Worm (Caenorhabditis elegans) whole organism, young adult: ENCODE results near the gene F14H12.17.

ENCODE experiments used
- B0261.1 ChIP-seq: sonication (generic microtip); optimal IDR thresholded peaks from 2 replicates; lab custom pipeline; 2016; ENCODE audit warnings: mild to moderate bottlenecking, missing genetic modification characterization, moderate library complexity, missing compliant biosample characterization
- F10E7.11 ChIP-seq: sonication (generic microtip); optimal IDR thresholded peaks from 2 replicates; lab custom pipeline; 2017; ENCODE audit warnings: mild to moderate bottlenecking, missing genetic modification characterization, moderate library complexity, missing compliant biosample characterization
- F39B2.1 ChIP-seq: fragments of 200-800 bp; sonication (Bioruptor generic); IDR thresholded peaks from 2 replicates; pipeline ENCODE4 v1.3.6; 2022; ENCODE audit warnings: missing genetic modification reagents, missing genetic modification characterization, missing compliant biosample characterization
- F49E8.2 ChIP-seq: sonication (generic microtip); optimal IDR thresholded peaks from 3 replicates; lab custom pipeline; 2017; ENCODE audit warnings: missing genetic modification characterization, mild to moderate bottlenecking, missing compliant biosample characterization, antibody characterized with exemption, moderate library complexity; ENCODE audit not compliant: insufficient read depth
- F52B5.7 ChIP-seq: sonication (generic microtip); optimal IDR thresholded peaks from 2 replicates; lab custom pipeline; 2016; ENCODE audit warnings: mild to moderate bottlenecking, missing genetic modification characterization, missing compliant biosample characterization
- F57A8.1 ChIP-seq: fragments of 200-800 bp; sonication (Bioruptor generic); optimal IDR thresholded peaks from 2 replicates; lab custom pipeline; 2018; ENCODE audit warnings: mild to moderate bottlenecking, missing genetic modification characterization, moderate library complexity, missing compliant biosample characterization
- Y79H2A.3 ChIP-seq: fragments of 200-800 bp; sonication (Bioruptor generic); conservative IDR thresholded peaks from 2 replicates; pipeline ENCODE4 v1.3.6; 2022; ENCODE audit warnings: missing genetic modification reagents, missing genetic modification characterization, missing compliant biosample characterization
- aptf-3 ChIP-seq: fragments of 200-800 bp; sonication (Bioruptor generic); IDR thresholded peaks from 2 replicates; pipeline ENCODE4 v1.3.6; 2022; ENCODE audit warnings: missing genetic modification characterization, missing compliant biosample characterization
- athp-1 ChIP-seq: sonication (generic microtip); optimal IDR thresholded peaks from 2 replicates; lab custom pipeline; 2017; ENCODE audit warnings: mild to moderate bottlenecking, missing genetic modification characterization, missing compliant biosample characterization
- attf-6 ChIP-seq: fragments of 200-800 bp; sonication (Bioruptor generic); IDR thresholded peaks from 2 replicates; pipeline ENCODE4 v1.3.6; 2022; ENCODE audit warnings: missing genetic modification reagents, missing genetic modification characterization, missing compliant biosample characterization
- bed-1 ChIP-seq: fragments of 200-800 bp; sonication (Bioruptor generic); IDR thresholded peaks from 2 replicates; pipeline ENCODE4 v1.3.6; 2022; ENCODE audit warnings: missing genetic modification reagents, missing genetic modification characterization, missing compliant biosample characterization
- ccch-3 ChIP-seq: fragments of 200-800 bp; sonication (Bioruptor generic); optimal IDR thresholded peaks from 2 replicates; lab custom pipeline; 2018; ENCODE audit warnings: mild to moderate bottlenecking, missing genetic modification characterization, missing compliant biosample characterization
- ceh-100 ChIP-seq: fragments of 200-800 bp; sonication (Bioruptor generic); IDR thresholded peaks from 2 replicates; pipeline ENCODE4 v1.3.6; 2022; ENCODE audit warnings: missing genetic modification reagents, missing genetic modification characterization, missing compliant biosample characterization
- ceh-27 ChIP-seq: fragments of 200-800 bp; sonication (Bioruptor generic); optimal IDR thresholded peaks from 2 replicates; lab custom pipeline; 2018; ENCODE audit warnings: mild to moderate bottlenecking, missing genetic modification characterization, moderate library complexity, missing compliant biosample characterization
- ceh-40 ChIP-seq: fragments of 200-800 bp; sonication (Bioruptor generic); IDR thresholded peaks from 2 replicates; pipeline ENCODE4 v1.3.6; 2022; ENCODE audit warnings: missing genetic modification characterization, missing compliant biosample characterization
- die-1 ChIP-seq: sonication (generic microtip); optimal IDR thresholded peaks from 2 replicates; lab custom pipeline; 2016; ENCODE audit warnings: missing genotype, mild to moderate bottlenecking, missing genetic modification characterization, missing compliant biosample characterization
- dpl-1 ChIP-seq: fragments of 150-350 bp; optimal IDR thresholded peaks from 2 replicates; lab custom pipeline; 2014; ENCODE audit warnings: missing biosample characterization, missing genetic modification reagents, missing genetic modification characterization
- egl-18 ChIP-seq: fragments of 200-800 bp; sonication (Bioruptor generic); IDR thresholded peaks from 2 replicates; pipeline ENCODE4 v1.3.6; 2022; ENCODE audit warnings: missing genetic modification reagents, missing genetic modification characterization, missing compliant biosample characterization
- ets-4 ChIP-seq: fragments of 200-800 bp; sonication (Bioruptor generic); optimal IDR thresholded peaks from 2 replicates; lab custom pipeline; 2018; ENCODE audit warnings: mild to moderate bottlenecking, missing genetic modification characterization, missing compliant biosample characterization
- hlh-26 ChIP-seq: fragments of 200-800 bp; sonication (Bioruptor generic); conservative IDR thresholded peaks from 2 replicates; pipeline ENCODE4 v1.3.6; 2022; ENCODE audit warnings: missing genetic modification reagents, missing genetic modification characterization, missing compliant biosample characterization
- hmg-20 ChIP-seq: fragments of 200-800 bp; sonication (Bioruptor generic); IDR thresholded peaks from 2 replicates; pipeline ENCODE4 v1.3.6; 2022; ENCODE audit warnings: missing genetic modification reagents, missing genetic modification characterization, missing compliant biosample characterization
- hsf-1 ChIP-seq: fragments of 200-800 bp; sonication (Bioruptor generic); IDR thresholded peaks from 2 replicates; pipeline ENCODE4 v1.3.6; 2022; ENCODE audit warnings: missing genetic modification reagents, missing genetic modification characterization, missing compliant biosample characterization
- lin-35 ChIP-seq, 3 experiments: fragments of 150-350 bp in 2 of 3; sonication (generic microtip) in 1 of 3; optimal IDR thresholded peaks; 2 replicates each; lab custom pipeline; 2014 to 2018; ENCODE audit warnings: missing biosample characterization in 3 of 3, missing genetic modification characterization in 3 of 3, missing genetic modification reagents in 3 of 3
- madf-3 ChIP-seq: fragments of 200-800 bp; sonication (Bioruptor generic); IDR thresholded peaks from 2 replicates; pipeline ENCODE4 v1.3.6; 2022; ENCODE audit warnings: missing genetic modification reagents, missing genetic modification characterization, missing compliant biosample characterization
- madf-8 ChIP-seq: fragments of 200-800 bp; sonication (Bioruptor generic); conservative IDR thresholded peaks from 2 replicates; pipeline ENCODE4 v1.3.6; 2022; ENCODE audit warnings: missing genetic modification reagents, missing genetic modification characterization, missing compliant biosample characterization
- nfya-1 ChIP-seq: sonication (generic microtip); optimal IDR thresholded peaks from 2 replicates; lab custom pipeline; 2017; ENCODE audit warnings: antibody characterized with exemption, missing compliant biosample characterization, missing genetic modification characterization, borderline replicate concordance; ENCODE audit not compliant: insufficient read depth
- nhr-80 ChIP-seq: sonication (generic microtip); optimal IDR thresholded peaks from 2 replicates; lab custom pipeline; 2016; ENCODE audit warnings: missing genetic modification characterization, missing compliant biosample characterization
- pbrm-1 ChIP-seq: fragments of 200-800 bp; sonication (Bioruptor generic); IDR thresholded peaks from 2 replicates; pipeline ENCODE4 v1.3.6; 2022; ENCODE audit warnings: missing genetic modification reagents, missing genetic modification characterization, missing compliant biosample characterization
- rcor-1 ChIP-seq: fragments of 200-800 bp; sonication (Bioruptor generic); IDR thresholded peaks from 2 replicates; pipeline ENCODE4 v1.3.6; 2022; ENCODE audit warnings: missing genetic modification reagents, missing genetic modification characterization, missing compliant biosample characterization
- snpc-4 ChIP-seq, 5 experiments: fragments of 150-350 bp in 1 of 5; sonication (generic microtip) in 4 of 5; optimal IDR thresholded peaks; 2 replicates each; lab custom pipeline; 2014 to 2018; ENCODE audit warnings: missing genetic modification characterization in 5 of 5, missing biosample characterization in 3 of 5, antibody characterized with exemption in 2 of 5, mild to moderate bottlenecking in 2 of 5, missing compliant biosample characterization in 2 of 5, missing genotype in 2 of 5, moderate library complexity in 2 of 5, missing genetic modification reagents in 1 of 5
- unc-130 ChIP-seq: sonication (generic microtip); optimal IDR thresholded peaks from 2 replicates; lab custom pipeline; 2016; ENCODE audit warnings: missing genetic modification reagents, missing genetic modification characterization, missing compliant biosample characterization
- zfh-2 ChIP-seq: fragments of 200-800 bp; sonication (Bioruptor generic); conservative IDR thresholded peaks from 2 replicates; pipeline ENCODE4 v1.3.6; 2022; ENCODE audit warnings: missing genetic modification reagents, missing genetic modification characterization, missing compliant biosample characterization
- zim-3 ChIP-seq: sonication (generic microtip); optimal IDR thresholded peaks from 2 replicates; lab custom pipeline; 2017; ENCODE audit warnings: mild to moderate bottlenecking, missing genetic modification characterization, moderate library complexity, missing compliant biosample characterization
- ztf-26 ChIP-seq: sonication (generic microtip); optimal IDR thresholded peaks from 2 replicates; lab custom pipeline; 2017; ENCODE audit warnings: missing genetic modification characterization, missing compliant biosample characterization
- ztf-28 ChIP-seq: fragments of 200-800 bp; sonication (Bioruptor generic); IDR thresholded peaks from 2 replicates; pipeline ENCODE4 v1.3.6; 2022; ENCODE audit warnings: missing genetic modification reagents, missing genetic modification characterization, missing compliant biosample characterization
- ztf-6 ChIP-seq: fragments of 200-800 bp; sonication (Bioruptor generic); IDR thresholded peaks from 2 replicates; pipeline ENCODE4 v1.3.6; 2022; ENCODE audit warnings: missing genetic modification reagents, missing genetic modification characterization, missing compliant biosample characterization

The F14H12.17 gene

DNA sequence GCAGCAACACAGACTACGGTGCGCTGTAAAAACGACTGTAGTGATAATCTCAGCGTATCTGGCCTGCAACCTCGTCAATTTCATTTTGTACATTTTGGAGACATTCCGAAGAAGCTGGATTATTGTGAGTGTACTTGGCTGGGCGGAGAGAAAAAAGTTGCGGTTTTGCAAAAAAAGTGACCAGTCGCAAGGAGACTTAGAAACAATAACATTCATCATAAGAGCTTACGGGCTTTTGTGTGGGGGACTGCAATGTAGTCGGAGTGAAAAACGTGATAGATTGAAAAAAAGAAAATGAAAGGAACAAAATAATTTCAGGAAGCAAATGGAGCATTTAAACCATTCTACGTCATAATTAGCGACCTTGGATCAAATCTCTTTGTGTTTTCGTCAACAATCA lies 45.4 kb upstream of the F14H12.17 start:
- TF ChIP-seq ztf-6 (GFP tag; lab: Robert Waterston, UW) (no peak), ets-4 (no peak), ceh-27 (GFP tag; lab: Kevin White, UChicago) (no peak), athp-1 (tag; lab: Kevin White, UChicago) (no peak), snpc-4 (GFP tag; optimal IDR thresholded peaks at IDR 0.05; lab: Kevin White, UChicago) (no peak), snpc-4 (tag; optimal IDR thresholded peaks at IDR 0.05; lab: Kevin White, UChicago) (no peak), F10E7.11 (tag; lab: Kevin White, UChicago) (no peak), dpl-1 (no peak), hmg-20 (GFP tag; lab: Robert Waterston, UW) (no peak), hsf-1 (GFP tag; lab: Robert Waterston, UW) (no peak), B0261.1 (tag; lab: Kevin White, UChicago) (no peak), attf-6 (GFP tag; lab: Robert Waterston, UW) (no peak), hlh-26 (no peak), F52B5.7 (tag; lab: Kevin White, UChicago) (no peak), ceh-40 (no peak), die-1 (tag; lab: Kevin White, UChicago) (no peak), madf-3 (no peak), ztf-26 (tag; lab: Kevin White, UChicago) (no peak), egl-18 (GFP tag; lab: Robert Waterston, UW) (no peak), zim-3 (tag; lab: Kevin White, UChicago) (no peak)

ce11 chrX:4404717-4405116 lies 41.6 kb upstream of the F14H12.17 start:
- TF ChIP-seq lin-35 (GFP tag; optimal IDR thresholded peaks at IDR 0.05; lab: Kevin White, UChicago) (peak in 1 of 3 experiments; percentile 5), F10E7.11 (tag; lab: Kevin White, UChicago) (no peak), ceh-27 (GFP tag; lab: Kevin White, UChicago) (peak; percentile 55), bed-1 (GFP tag; lab: Robert Waterston, UW) (no peak), unc-130 (GFP tag; lab: Kevin White, UChicago) (no peak), pbrm-1 (GFP tag; lab: Robert Waterston, UW) (no peak)

DNA sequence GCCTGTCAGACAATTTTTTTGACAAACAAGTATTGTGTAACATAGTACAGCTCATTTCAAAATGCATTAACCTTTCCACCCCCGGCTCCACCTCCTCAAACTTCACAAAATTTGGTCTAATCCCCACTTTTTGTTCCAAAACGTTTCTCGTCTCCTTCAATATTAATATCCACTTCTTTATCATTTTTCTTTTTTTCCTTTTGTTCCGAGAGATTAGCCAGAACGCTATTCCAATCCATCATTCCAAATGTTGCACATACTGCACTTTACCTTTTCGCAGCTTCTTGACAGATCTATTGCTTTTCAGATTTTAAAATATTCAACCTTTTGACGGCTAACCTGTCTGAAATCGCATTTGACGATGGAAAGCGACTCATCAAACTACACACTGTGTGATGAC lies 39.8 kb upstream of the F14H12.17 start, which contains the start of gene D1079.1:
TSS of gene D1079.1 (plus strand) at position 301 of the 400 bp plus-strand sequence.
- TF ChIP-seq ccch-3 (GFP tag; lab: Kevin White, UChicago): no peak
- no peak for TF ChIP-seq snpc-4 (GFP tag; optimal IDR thresholded peaks at IDR 0.05; lab: Kevin White, UChicago)
- TF ChIP-seq snpc-4 (tag; optimal IDR thresholded peaks at IDR 0.05; lab: Kevin White, UChicago): no peak
- no peak for TF ChIP-seq nfya-1 (tag; lab: Kevin White, UChicago)
- no peak for TF ChIP-seq zfh-2 (GFP tag; lab: Robert Waterston, UW)
- TF ChIP-seq ceh-100 (GFP tag; lab: Robert Waterston, UW): no peak
- TF ChIP-seq nhr-80 (tag; lab: Kevin White, UChicago): no peak
- no peak for TF ChIP-seq rcor-1 (GFP tag; lab: Robert Waterston, UW)
- TF ChIP-seq F57A8.1 (GFP tag; lab: Kevin White, UChicago): no peak
- TF ChIP-seq F49E8.2 (tag; lab: Kevin White, UChicago): no peak
- TF ChIP-seq, all 124 proteins: peak for 0

DNA sequence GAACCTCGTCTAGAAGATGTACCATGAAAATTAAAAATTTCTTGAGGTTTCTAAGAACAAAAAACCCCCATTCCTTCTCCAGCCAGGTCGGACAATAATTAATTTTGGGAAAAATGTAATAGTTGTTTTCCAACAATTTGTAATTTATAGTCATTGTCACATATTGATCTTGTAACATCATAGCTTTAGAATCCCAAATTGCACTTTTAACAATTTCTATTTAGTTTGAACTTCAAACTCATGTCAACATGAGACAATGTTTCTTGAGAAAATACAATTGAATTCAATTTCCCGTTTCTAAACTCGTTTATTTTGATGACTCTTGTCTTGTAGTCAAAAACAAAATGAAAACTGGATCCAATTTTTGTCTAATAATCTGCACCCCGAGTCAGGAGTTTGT lies 37.2 kb upstream of the F14H12.17 start:
- TF ChIP-seq zfh-2 (GFP tag; lab: Robert Waterston, UW) (no peak), F39B2.1 (no peak), dpl-1 (no peak), hsf-1 (GFP tag; lab: Robert Waterston, UW) (no peak), ztf-28 (GFP tag; lab: Robert Waterston, UW) (no peak), madf-8 (GFP tag; lab: Robert Waterston, UW) (no peak), ceh-100 (GFP tag; lab: Robert Waterston, UW) (no peak), aptf-3 (GFP tag; lab: Robert Waterston, UW) (no peak), Y79H2A.3 (GFP tag; lab: Robert Waterston, UW) (no peak)
